Fruit fly (Drosophila melanogaster) whole organism, embryonic: ENCODE data around the gene Enoph.

ENCODE experiments used
- Bdp1 ChIP-seq: fragments of 200-800 bp; sonication (Bioruptor generic); optimal IDR thresholded peaks from 3 replicates; lab custom pipeline; 2016; ENCODE audit warnings: missing biosample characterization, missing genetic modification characterization
- CG10959 ChIP-seq: fragments of 200-800 bp; sonication (Bioruptor generic); IDR thresholded peaks from 2 replicates; pipeline ENCODE4 v1.3.6; 2022; ENCODE audit warnings: missing biosample characterization, missing genetic modification characterization
- CG11247 ChIP-seq: fragments of 200-800 bp; sonication (Bioruptor generic); IDR thresholded peaks from 2 replicates; pipeline ENCODE4 v1.3.6; 2022; ENCODE audit warnings: missing biosample characterization, missing genetic modification characterization
- CG15011 ChIP-seq: fragments of 200-800 bp; sonication (Bioruptor generic); optimal IDR thresholded peaks from 3 replicates; lab custom pipeline; 2018; ENCODE audit warnings: missing biosample characterization, mild to moderate bottlenecking, missing genetic modification characterization
- CG15269 ChIP-seq: fragments of 200-800 bp; sonication (Bioruptor generic); optimal IDR thresholded peaks from 2 replicates; lab custom pipeline; 2018; ENCODE audit warnings: missing biosample characterization, mild to moderate bottlenecking, missing genetic modification characterization, moderate library complexity
- CG15601 ChIP-seq: fragments of 200-800 bp; sonication (Bioruptor generic); optimal IDR thresholded peaks from 3 replicates; lab custom pipeline; 2019; ENCODE audit warnings: missing biosample characterization, mild to moderate bottlenecking, missing genetic modification characterization, moderate library complexity
- CG15696 ChIP-seq: fragments of 200-800 bp; sonication (Bioruptor generic); optimal IDR thresholded peaks from 2 replicates; lab custom pipeline; 2019; ENCODE audit warnings: missing biosample characterization, mild to moderate bottlenecking, missing genetic modification characterization, moderate library complexity
- CG1602 ChIP-seq: fragments of 200-800 bp; sonication (Bioruptor generic); optimal IDR thresholded peaks from 3 replicates; lab custom pipeline; 2016; ENCODE audit warnings: missing biosample characterization, missing genetic modification characterization
- CG17328 ChIP-seq: fragments of 200-800 bp; sonication (Bioruptor generic); IDR thresholded peaks from 2 replicates; pipeline ENCODE4 v1.3.6; 2022; ENCODE audit warnings: missing biosample characterization, missing genetic modification characterization
- CG17912 ChIP-seq: fragments of 200-800 bp; sonication (Bioruptor generic); optimal IDR thresholded peaks from 2 replicates; lab custom pipeline; 2018; ENCODE audit warnings: missing biosample characterization, mild to moderate bottlenecking, missing genetic modification characterization
- CG1792 ChIP-seq: fragments of 200-800 bp; sonication (Bioruptor generic); optimal IDR thresholded peaks from 2 replicates; lab custom pipeline; 2016; ENCODE audit warnings: missing biosample characterization, missing genetic modification characterization
- CG2712 ChIP-seq: fragments of 200-800 bp; optimal IDR thresholded peaks from 3 replicates; lab custom pipeline; 2019; ENCODE audit warnings: missing biosample characterization, mild to moderate bottlenecking, missing genetic modification characterization, moderate library complexity
- CG4282 ChIP-seq: fragments of 200-800 bp; sonication (Bioruptor generic); optimal IDR thresholded peaks from 2 replicates; lab custom pipeline; 2016; ENCODE audit warnings: missing biosample characterization, missing genetic modification characterization
- CG6254 ChIP-seq: fragments of 200-800 bp; sonication (Bioruptor generic); optimal IDR thresholded peaks from 3 replicates; lab custom pipeline; 2017; ENCODE audit warnings: mild to moderate bottlenecking, missing biosample characterization, missing genetic modification reagents, missing genetic modification characterization
- CG6683 ChIP-seq: fragments of 200-800 bp; sonication (Bioruptor generic); optimal IDR thresholded peaks from 2 replicates; lab custom pipeline; 2017; ENCODE audit warnings: missing biosample characterization, mild to moderate bottlenecking, missing genetic modification characterization, missing genetic modification reagents
- CG6791 ChIP-seq: fragments of 200-800 bp; sonication (Bioruptor generic); IDR thresholded peaks from 3 replicates; pipeline ENCODE4 v1.3.6; 2022; ENCODE audit warnings: missing biosample characterization, missing genetic modification characterization; ENCODE audit not compliant: partially characterized antibody
- CG7372 ChIP-seq: fragments of 200-800 bp; sonication (Bioruptor generic); IDR thresholded peaks from 2 replicates; pipeline ENCODE4 v1.3.6; 2022; ENCODE audit warnings: missing biosample characterization, missing genetic modification characterization
- CG7556 ChIP-seq: fragments of 200-800 bp; sonication (Bioruptor generic); optimal IDR thresholded peaks from 2 replicates; lab custom pipeline; 2017; ENCODE audit warnings: missing biosample characterization, mild to moderate bottlenecking, missing genetic modification characterization
- CG7928 ChIP-seq: fragments of 200-800 bp; sonication (Bioruptor generic); optimal IDR thresholded peaks from 2 replicates; lab custom pipeline; 2017; ENCODE audit warnings: missing biosample characterization, mild to moderate bottlenecking, missing genetic modification characterization
- CG7987 ChIP-seq: fragments of 200-800 bp; sonication (Bioruptor generic); optimal IDR thresholded peaks from 2 replicates; lab custom pipeline; 2018; ENCODE audit warnings: missing biosample characterization, mild to moderate bottlenecking, missing genetic modification characterization, moderate library complexity
- CG8281 ChIP-seq: fragments of 200-800 bp; sonication (Bioruptor generic); optimal IDR thresholded peaks from 2 replicates; lab custom pipeline; 2018; ENCODE audit warnings: missing biosample characterization, mild to moderate bottlenecking, missing genetic modification characterization, moderate library complexity
- CrebB ChIP-seq: fragments of 200-800 bp; sonication (Bioruptor generic); optimal IDR thresholded peaks from 3 replicates; lab custom pipeline; 2018; ENCODE audit warnings: missing biosample characterization, mild to moderate bottlenecking, missing genetic modification characterization
- D19B ChIP-seq: fragments of 200-800 bp; sonication (Bioruptor generic); optimal IDR thresholded peaks from 2 replicates; lab custom pipeline; 2017; ENCODE audit warnings: missing biosample characterization, mild to moderate bottlenecking, missing genetic modification characterization
- Dad ChIP-seq: fragments of 200-800 bp; sonication (Bioruptor generic); optimal IDR thresholded peaks from 3 replicates; lab custom pipeline; 2016; ENCODE audit warnings: missing biosample characterization, missing genetic modification characterization
- Eip74EF ChIP-seq, 2 experiments: fragments of 200-800 bp in 1 of 2; fragments of >200 bp in 1 of 2; sonication (Bioruptor generic) in 1 of 2; optimal IDR thresholded peaks; 2 replicates each; lab custom pipeline; 2017 to 2019; ENCODE audit warnings: missing biosample characterization in 2 of 2, missing genetic modification characterization in 2 of 2, mild to moderate bottlenecking in 1 of 2, moderate library complexity in 1 of 2
- Fer1 ChIP-seq: fragments of 200-800 bp; sonication (Bioruptor generic); optimal IDR thresholded peaks from 2 replicates; lab custom pipeline; 2017; ENCODE audit warnings: missing biosample characterization, mild to moderate bottlenecking, missing genetic modification characterization
- Fer3 ChIP-seq: fragments of 200-800 bp; sonication (Bioruptor generic); optimal IDR thresholded peaks from 2 replicates; lab custom pipeline; 2018; ENCODE audit warnings: missing biosample characterization, mild to moderate bottlenecking, missing genetic modification characterization, moderate library complexity
- GATAe ChIP-seq: fragments of 200-800 bp; sonication (Bioruptor generic); conservative IDR thresholded peaks from 2 replicates; pipeline ENCODE4 v1.3.6; 2022; ENCODE audit warnings: missing biosample characterization, missing genetic modification characterization
- HLH54F ChIP-seq: fragments of 200-800 bp; sonication (Bioruptor generic); optimal IDR thresholded peaks from 3 replicates; lab custom pipeline; 2016; ENCODE audit warnings: missing biosample characterization, missing genetic modification characterization
- HmgD ChIP-seq: fragments of 200-800 bp; sonication (Bioruptor generic); optimal IDR thresholded peaks from 3 replicates; lab custom pipeline; 2016; ENCODE audit warnings: missing biosample characterization, missing genetic modification characterization
- Hr3 ChIP-seq: fragments of 200-800 bp; sonication (Bioruptor generic); optimal IDR thresholded peaks from 3 replicates; lab custom pipeline; 2016; ENCODE audit warnings: missing biosample characterization, missing genetic modification characterization
- Med ChIP-seq: fragments of 200-800 bp; sonication (Bioruptor generic); peaks from one replicate; lab custom pipeline; 2016; ENCODE audit warnings: missing biosample characterization, missing genetic modification characterization, mild to moderate bottlenecking, inconsistent platforms, moderate library complexity
- Poxn ChIP-seq: fragments of 200-800 bp; sonication (Bioruptor generic); IDR thresholded peaks from 2 replicates; pipeline ENCODE4 v1.3.6; 2022; ENCODE audit warnings: missing biosample characterization, missing genetic modification characterization
- Rx ChIP-seq: fragments of 200-800 bp; sonication (Bioruptor generic); IDR thresholded peaks from 2 replicates; pipeline ENCODE4 v1.3.6; 2022; ENCODE audit warnings: missing biosample characterization, missing genetic modification characterization
- Xbp1 ChIP-seq: fragments of 200-800 bp; sonication (Bioruptor generic); optimal IDR thresholded peaks from 3 replicates; lab custom pipeline; 2016; ENCODE audit warnings: missing biosample characterization, mild to moderate bottlenecking, missing genetic modification characterization
- Xrp1 ChIP-seq: fragments of 200-800 bp; sonication (Bioruptor generic); IDR thresholded peaks from 2 replicates; pipeline ENCODE4 v1.3.6; 2022; ENCODE audit warnings: missing biosample characterization, missing genetic modification characterization
- caup ChIP-seq: fragments of 200-800 bp; sonication (Bioruptor generic); optimal IDR thresholded peaks from 3 replicates; lab custom pipeline; 2017; ENCODE audit warnings: missing biosample characterization, mild to moderate bottlenecking, missing genetic modification characterization, moderate library complexity; ENCODE audit not compliant: severe bottlenecking
- crol ChIP-seq: fragments of 200-800 bp; sonication (Bioruptor generic); IDR thresholded peaks from 2 replicates; pipeline ENCODE4 v1.3.6; 2022; ENCODE audit warnings: missing biosample characterization, missing genetic modification characterization
- da ChIP-seq: fragments of 200-800 bp; sonication (Bioruptor generic); optimal IDR thresholded peaks from 2 replicates; lab custom pipeline; 2016; ENCODE audit warnings: missing biosample characterization, missing genetic modification characterization
- esg ChIP-seq: fragments of 200-800 bp; sonication (Bioruptor generic); conservative IDR thresholded peaks from 2 replicates; pipeline ENCODE4 v1.3.6; 2022; ENCODE audit warnings: missing biosample characterization, missing genetic modification characterization
- eve ChIP-seq, 2 experiments: fragments of >200 bp; optimal IDR thresholded peaks; 2 replicates each; lab custom pipeline; 2017; ENCODE audit warnings: missing biosample characterization in 2 of 2, missing genetic modification characterization in 2 of 2
- fu2 ChIP-seq: fragments of 200-800 bp; sonication (Bioruptor generic); optimal IDR thresholded peaks from 2 replicates; lab custom pipeline; 2016; ENCODE audit warnings: missing biosample characterization, missing genetic modification characterization
- gem ChIP-seq: fragments of 200-800 bp; sonication (Bioruptor generic); optimal IDR thresholded peaks from 2 replicates; lab custom pipeline; 2019; ENCODE audit warnings: missing biosample characterization, mild to moderate bottlenecking, missing genetic modification characterization, moderate library complexity
- kah ChIP-seq: fragments of 200-800 bp; sonication (Bioruptor generic); optimal IDR thresholded peaks from 2 replicates; lab custom pipeline; 2018; ENCODE audit warnings: missing biosample characterization, mild to moderate bottlenecking, missing genetic modification characterization
- klu ChIP-seq: fragments of 200-800 bp; sonication (Bioruptor generic); IDR thresholded peaks from 2 replicates; pipeline ENCODE4 v1.3.6; 2022; ENCODE audit warnings: missing biosample characterization, missing genetic modification characterization
- lov ChIP-seq, 2 experiments: fragments of 200-800 bp in 1 of 2; fragments of >200 bp in 1 of 2; sonication (Bioruptor generic) in 1 of 2; IDR thresholded peaks in 1 of 2; optimal IDR thresholded peaks in 1 of 2; 2 replicates in 1 of 2; 3 replicates in 1 of 2; pipeline versions ENCODE4 v1.3.6 to Lab custom; 2017 to 2022; ENCODE audit warnings: missing biosample characterization in 1 of 2, missing genetic modification characterization in 1 of 2
- mirr ChIP-seq: fragments of 200-800 bp; sonication (Bioruptor generic); optimal IDR thresholded peaks from 3 replicates; lab custom pipeline; 2018; ENCODE audit warnings: missing biosample characterization, mild to moderate bottlenecking, missing genetic modification characterization
- nau ChIP-seq: fragments of 200-800 bp; sonication (Bioruptor generic); optimal IDR thresholded peaks from 3 replicates; lab custom pipeline; 2017; ENCODE audit warnings: missing biosample characterization, mild to moderate bottlenecking, missing genetic modification characterization, missing genetic modification reagents
- pita ChIP-seq: fragments of 200-800 bp; sonication (Bioruptor generic); optimal IDR thresholded peaks from 2 replicates; lab custom pipeline; 2017; ENCODE audit warnings: missing biosample characterization, mild to moderate bottlenecking, missing genetic modification characterization
- shn ChIP-seq: fragments of 200-800 bp; sonication (Bioruptor generic); optimal IDR thresholded peaks from 3 replicates; lab custom pipeline; 2016; ENCODE audit warnings: missing biosample characterization, missing genetic modification characterization
- tgo ChIP-seq: fragments of 200-800 bp; sonication (Bioruptor generic); IDR thresholded peaks from 3 replicates; pipeline ENCODE4 v1.3.6; 2022; ENCODE audit warnings: missing biosample characterization, missing genetic modification characterization
- tna ChIP-seq: fragments of 200-800 bp; sonication (Bioruptor generic); IDR thresholded peaks from 2 replicates; pipeline ENCODE4 v1.3.6; 2022; ENCODE audit warnings: missing biosample characterization, missing genetic modification characterization; ENCODE audit not compliant: partially characterized antibody

The Enoph gene

DNA sequence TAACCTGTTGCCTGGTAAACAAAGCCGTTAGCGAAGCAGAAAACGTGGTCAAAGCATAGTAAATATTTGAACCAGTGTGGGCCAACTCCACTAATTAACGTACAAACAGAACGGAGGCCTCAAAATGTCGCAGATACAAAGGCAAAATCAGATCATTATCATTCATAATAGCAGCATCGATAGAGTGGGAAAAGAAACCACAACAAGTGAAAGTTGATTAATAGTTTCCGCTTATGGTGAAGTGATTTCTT, 48.4 kb downstream of the Enoph start (continued):
- TF ChIP-seq nau (GFP tag; lab: Kevin White, UChicago): no peak
- TF ChIP-seq Fer1 (GFP tag; lab: Kevin White, UChicago): no peak
- peak; percentile 27 for TF ChIP-seq Med (GFP tag; lab: Kevin White, UChicago)
- TF ChIP-seq tna (GFP tag; lab: Robert Waterston, UW): no peak
- no peak for TF ChIP-seq CG2712
- no peak for TF ChIP-seq crol (GFP tag; lab: Robert Waterston, UW)
- TF ChIP-seq CG15601 (tag; lab: Kevin White, UChicago): no peak
- peak; percentile 4 for TF ChIP-seq CG15696 (tag; lab: Kevin White, UChicago)
- no peak for TF ChIP-seq CG6683 (GFP tag; lab: Kevin White, UChicago)
- TF ChIP-seq D19B (GFP tag; lab: Kevin White, UChicago): no peak
- no peak for TF ChIP-seq HmgD
- no peak for TF ChIP-seq CG11247 (GFP tag; lab: Robert Waterston, UW)
- TF ChIP-seq Bdp1 (GFP tag; lab: Kevin White, UChicago): no peak
- TF ChIP-seq mirr (GFP tag; lab: Kevin White, UChicago): peak; percentile 19
- TF ChIP-seq Dad: no peak
- no peak for TF ChIP-seq CG15011 (GFP tag; lab: Kevin White, UChicago)
- TF ChIP-seq da (GFP tag; lab: Kevin White, UChicago): no peak
- TF ChIP-seq CG8281 (tag; lab: Kevin White, UChicago): no peak
- no peak for TF ChIP-seq Poxn (GFP tag; lab: Robert Waterston, UW)
- TF ChIP-seq CG7928 (GFP tag; lab: Kevin White, UChicago): no peak
- TF ChIP-seq kah (GFP tag; lab: Kevin White, UChicago): no peak
- TF ChIP-seq lov (optimal IDR thresholded peaks at IDR 0.05; lab: Kevin White, UChicago): no peak
- no peak for TF ChIP-seq lov (GFP tag; IDR thresholded peaks at IDR 0.05; lab: Robert Waterston, UW)
- TF ChIP-seq CG1792: no peak
- TF ChIP-seq Xrp1 (GFP tag; lab: Robert Waterston, UW): no peak
- TF ChIP-seq Fer3 (tag; lab: Kevin White, UChicago): no peak
- TF ChIP-seq CG7372 (GFP tag; lab: Robert Waterston, UW): no peak
- peak; percentile 5 for TF ChIP-seq caup
- no peak for TF ChIP-seq Eip74EF (GFP tag; optimal IDR thresholded peaks at IDR 0.05; lab: Kevin White, UChicago)
- no peak for TF ChIP-seq CG10959 (GFP tag; lab: Robert Waterston, UW)
- no peak for TF ChIP-seq shn (GFP tag; lab: Kevin White, UChicago)
- no peak for TF ChIP-seq Xbp1
- TF ChIP-seq CG6254 (GFP tag; lab: Kevin White, UChicago): no peak
- TF ChIP-seq CG17328: no peak
- peak in 1 of 2 experiments; percentile 49 for TF ChIP-seq eve (GFP tag; optimal IDR thresholded peaks at IDR 0.05; lab: Kevin White, UChicago)
- no peak for TF ChIP-seq CG1602 (GFP tag; lab: Kevin White, UChicago)
- TF ChIP-seq Hr3 (GFP tag; lab: Kevin White, UChicago): no peak
- TF ChIP-seq pita: no peak
- no peak for TF ChIP-seq fu2 (GFP tag; lab: Kevin White, UChicago)
- no peak for TF ChIP-seq HLH54F (GFP tag; lab: Kevin White, UChicago)
- no peak for TF ChIP-seq CG15269 (tag; lab: Kevin White, UChicago)
- no peak for TF ChIP-seq CrebB
- TF ChIP-seq CG4282 (GFP tag; lab: Kevin White, UChicago): no peak
- no peak for TF ChIP-seq CG17912 (GFP tag; lab: Kevin White, UChicago)
- no peak for TF ChIP-seq CG7556 (GFP tag; lab: Kevin White, UChicago)
- TF ChIP-seq klu (GFP tag; lab: Robert Waterston, UW): no peak
- no peak for TF ChIP-seq tgo (GFP tag; lab: Robert Waterston, UW)
- no peak for TF ChIP-seq Rx (GFP tag; lab: Robert Waterston, UW)
- peak; percentile 27 for TF ChIP-seq CG7987 (GFP tag; lab: Kevin White, UChicago)
- no peak for TF ChIP-seq CG6791 (GFP tag; lab: Robert Waterston, UW)
- TF ChIP-seq esg: no peak
- no peak for TF ChIP-seq GATAe (GFP tag; lab: Robert Waterston, UW)
- TF ChIP-seq gem (tag; lab: Kevin White, UChicago): no peak
